Worm (Caenorhabditis elegans): ENCODE data around the gene snt-3.

The snt-3 gene

DNA sequence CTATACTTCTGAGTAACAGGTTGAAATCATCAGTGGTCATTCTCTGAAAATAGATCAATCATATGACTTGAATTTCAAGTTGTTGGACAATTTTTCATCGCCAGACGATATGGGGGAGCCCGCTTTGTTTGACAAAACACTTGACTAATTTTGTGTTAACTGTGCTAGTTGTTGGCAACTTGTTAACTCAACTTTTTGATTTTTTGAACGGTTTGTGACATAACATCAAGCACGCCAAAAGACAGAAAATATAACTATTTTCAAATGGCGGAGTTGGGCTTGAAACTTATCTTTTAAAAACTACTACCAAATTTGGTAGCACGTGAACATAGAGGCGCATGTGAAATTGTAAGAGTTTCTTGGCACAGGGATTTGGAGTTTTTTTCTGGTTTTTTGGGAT is 34.9 kb downstream of the snt-3 start:
- no peak for TF ChIP-seq nhr-12 (tag; optimal IDR thresholded peaks at IDR 0.05)
- no peak for TF ChIP-seq efl-3 (GFP tag; optimal IDR thresholded peaks at IDR 0.05)
- no peak for TF ChIP-seq snu-23 (GFP tag; optimal IDR thresholded peaks at IDR 0.05)
- TF ChIP-seq lin-39 (tag; optimal IDR thresholded peaks at IDR 0.05) = no peak
- no peak for TF ChIP-seq blmp-1 (tag; optimal IDR thresholded peaks at IDR 0.05)
- no peak for TF ChIP-seq ceh-90 (tag; optimal IDR thresholded peaks at IDR 0.05)
- no peak for TF ChIP-seq sptf-1 (tag; optimal IDR thresholded peaks at IDR 0.05)
- TF ChIP-seq mdl-1 (tag; optimal IDR thresholded peaks at IDR 0.05) = no peak

DNA sequence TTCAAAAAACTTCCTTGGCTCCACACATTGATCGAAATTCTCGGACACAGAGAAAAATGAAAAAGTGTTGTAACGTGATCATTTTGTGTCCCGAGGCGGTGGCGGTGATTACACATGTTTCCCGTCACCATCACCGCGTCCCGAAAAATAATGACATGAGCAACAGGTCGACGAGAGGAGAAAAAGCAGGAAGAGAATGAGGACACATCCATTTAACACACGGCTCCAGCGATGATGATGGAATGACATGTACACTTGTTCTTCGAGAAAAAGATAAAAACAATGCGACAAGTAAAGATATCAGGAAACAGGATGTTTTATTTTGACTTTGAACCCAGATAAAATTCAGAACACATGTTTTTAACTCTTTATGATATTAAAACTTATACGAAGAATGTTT is 43.5 kb downstream of the snt-3 start:
- TF ChIP-seq ets-5 (GFP tag; IDR thresholded peaks at IDR 0.05) (no peak), egl-27 (tag; optimal IDR thresholded peaks at IDR 0.05) (no peak), tlp-1 (tag; optimal IDR thresholded peaks at IDR 0.05) (no peak), dsc-1 (tag; optimal IDR thresholded peaks at IDR 0.05) (peak; percentile 0), mep-1 (tag; optimal IDR thresholded peaks at IDR 0.05) (no peak), rnt-1 (tag; optimal IDR thresholded peaks at IDR 0.05) (peak; percentile 68), nhr-71 (tag; optimal IDR thresholded peaks at IDR 0.05) (peak; percentile 36), sox-4 (tag; optimal IDR thresholded peaks at IDR 0.05) (no peak), snu-23 (GFP tag; optimal IDR thresholded peaks at IDR 0.05) (peak; percentile 21), lin-14 (GFP tag; optimal IDR thresholded peaks at IDR 0.05) (peak; percentile 90)

DNA sequence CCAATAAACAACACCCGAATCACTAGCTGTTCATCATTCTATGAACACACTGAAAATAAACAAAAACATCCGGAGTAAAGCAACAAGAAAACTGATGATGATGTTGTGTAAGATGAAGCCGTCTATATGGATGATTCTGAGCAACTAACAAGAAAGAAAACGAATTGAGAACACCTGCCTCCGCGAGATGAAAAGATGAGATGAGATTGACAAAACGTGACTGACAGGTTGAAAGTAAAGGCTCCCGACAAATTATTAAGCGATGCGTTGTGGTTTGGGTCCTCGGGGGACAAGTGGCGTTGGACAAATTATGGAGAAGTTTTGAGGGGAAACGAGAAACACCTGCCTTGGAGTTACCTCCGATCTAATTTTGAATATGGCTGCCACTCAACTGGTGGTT is 44.7 kb downstream of the snt-3 start:
- no peak for TF ChIP-seq hlh-4 (tag; optimal IDR thresholded peaks at IDR 0.05)
- peak; percentile 17 for TF ChIP-seq rnt-1 (tag; optimal IDR thresholded peaks at IDR 0.05)
- no peak for TF ChIP-seq unc-86 (tag; optimal IDR thresholded peaks at IDR 0.05)
- TF ChIP-seq dsc-1 (tag; optimal IDR thresholded peaks at IDR 0.05) = peak; percentile 44
- peak; percentile 16 for TF ChIP-seq lin-14 (GFP tag; optimal IDR thresholded peaks at IDR 0.05)

DNA sequence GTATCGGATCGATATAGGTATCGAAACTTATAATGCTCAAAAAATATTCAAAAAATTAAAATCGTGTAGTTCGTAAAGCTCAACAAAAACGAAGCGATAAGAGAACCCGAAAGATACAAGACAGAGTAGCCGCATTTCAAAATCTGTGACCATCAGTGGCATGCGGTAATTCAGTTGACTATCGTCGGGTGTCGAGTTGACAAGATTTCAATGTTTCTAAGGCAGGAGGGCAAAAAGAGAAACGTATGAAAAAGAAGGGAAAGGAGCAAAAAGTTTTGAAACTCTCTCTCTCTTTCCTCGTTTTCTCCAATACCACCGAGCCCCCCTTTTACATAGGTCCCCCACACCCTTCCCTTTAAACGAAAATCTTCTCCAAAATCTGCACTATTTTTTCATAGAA is 49.0 kb downstream of the snt-3 start:
- TF ChIP-seq C16A3.4 (tag; optimal IDR thresholded peaks at IDR 0.05) (no peak), pax-3 (tag; optimal IDR thresholded peaks at IDR 0.05) (no peak), ztf-4 (tag; optimal IDR thresholded peaks at IDR 0.05) (no peak), fkh-10 (GFP tag; optimal IDR thresholded peaks at IDR 0.05) (peak; percentile 19), nhr-20 (tag; optimal IDR thresholded peaks at IDR 0.05) (no peak), ceh-82 (tag; optimal IDR thresholded peaks at IDR 0.05) (peak in 1 of 3 experiments; percentile 5), lsy-2 (tag; optimal IDR thresholded peaks at IDR 0.05) (no peak), lin-14 (GFP tag; optimal IDR thresholded peaks at IDR 0.05) (peak; percentile 71), elt-2 (tag; optimal IDR thresholded peaks at IDR 0.05) (no peak), unc-98 (GFP tag; IDR thresholded peaks at IDR 0.05) (no peak), ceh-8 (GFP tag; optimal IDR thresholded peaks at IDR 0.05) (no peak), snu-23 (GFP tag; optimal IDR thresholded peaks at IDR 0.05) (no peak), mef-2 (tag; optimal IDR thresholded peaks at IDR 0.05) (no peak), vab-15 (tag; optimal IDR thresholded peaks at IDR 0.05) (no peak), mdl-1 (tag; optimal IDR thresholded peaks at IDR 0.05) (no peak), pqm-1 (tag; optimal IDR thresholded peaks at IDR 0.05) (no peak), nhr-19 (GFP tag; conservative IDR thresholded peaks at IDR 0.05) (no peak)

DNA sequence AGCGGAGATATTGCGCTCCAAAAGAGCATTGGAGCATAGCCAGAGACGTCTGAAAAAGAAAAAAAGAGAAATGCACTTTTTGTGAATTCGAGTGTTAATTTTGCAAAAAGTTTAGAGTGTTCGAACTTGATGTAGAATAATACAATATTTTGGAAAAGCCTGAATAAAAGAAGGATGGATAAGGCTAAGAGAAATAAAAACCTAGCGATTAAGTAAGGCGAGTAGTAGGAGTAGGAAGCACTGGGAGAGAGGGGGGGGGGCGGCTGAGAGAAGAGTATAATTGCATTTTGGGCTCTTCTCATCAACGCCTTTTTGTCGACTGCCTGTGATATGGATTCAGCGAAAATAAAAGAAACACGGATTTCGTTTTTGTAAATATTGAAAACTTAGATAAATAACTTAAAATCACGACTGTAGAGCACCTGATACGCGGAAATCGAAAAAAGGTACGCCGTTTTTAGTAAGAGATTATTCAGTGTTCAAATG is 52.9 kb downstream of the snt-3 start, which contains the start of gene F16B3.3:
Gene F16B3.3, minus strand, starts transcription at position 51 of the 486 bp plus-strand sequence.
- TF ChIP-seq nhr-85 (tag) (no peak), ama-1 (optimal IDR thresholded peaks at IDR 0.05) (no peak), blmp-1 (tag; optimal IDR thresholded peaks at IDR 0.05) (no peak), skn-1 (tag; optimal IDR thresholded peaks at IDR 0.05) (no peak), lsy-2 (tag; optimal IDR thresholded peaks at IDR 0.05) (no peak), unc-30 (tag; optimal IDR thresholded peaks at IDR 0.05) (no peak)
